Fruit fly (Drosophila melanogaster): Measurements from ENCODE around the gene Tdh.

Gene Tdh

dm6 chr3L:20444815-20445519, 21.8 kb upstream of the Tdh start (continued):
- peak; percentile 66; the same call in 1 of the 2 replicates for TF ChIP-seq dimm (GFP tag; IDR thresholded peaks at IDR 0.05)
- TF ChIP-seq GATAe (GFP tag; conservative IDR thresholded peaks at IDR 0.05), result peak; percentile 63; the same call in 1 of the 2 replicates
- no peak for TF ChIP-seq Hey (tag; optimal IDR thresholded peaks at IDR 0.05)
- no peak for TF ChIP-seq inv (GFP tag; IDR thresholded peaks at IDR 0.05; ENCODE audit: partially characterized antibody)
- TF ChIP-seq CG5953 (GFP tag; IDR thresholded peaks at IDR 0.05), result peak; percentile 85
- TF ChIP-seq dm (GFP tag; optimal IDR thresholded peaks at IDR 0.05), result no peak
- peak; percentile 44 for TF ChIP-seq mam (GFP tag; optimal IDR thresholded peaks at IDR 0.05)
- TF ChIP-seq Hand (GFP tag; optimal IDR thresholded peaks at IDR 0.05), result peak; percentile 44
- peak; percentile 85 for TF ChIP-seq CG17829 (tag; optimal IDR thresholded peaks at IDR 0.05)
- peak; percentile 28 for TF ChIP-seq CTCF (GFP tag; optimal IDR thresholded peaks at IDR 0.05)
- TF ChIP-seq CG11093 (GFP tag; IDR thresholded peaks at IDR 0.05), result peak; percentile 85
- no peak for TF ChIP-seq Dp (GFP tag; optimal IDR thresholded peaks at IDR 0.05)
- TF ChIP-seq crc (GFP tag; optimal IDR thresholded peaks at IDR 0.05), result no peak
- TF ChIP-seq CG17186 (GFP tag; optimal IDR thresholded peaks at IDR 0.05), result peak; percentile 32
- TF ChIP-seq usp (GFP tag; optimal IDR thresholded peaks at IDR 0.05), result no peak
- TF ChIP-seq CG8924 (tag; optimal IDR thresholded peaks at IDR 0.05), result peak; percentile 84
- TF ChIP-seq CG3163 (GFP tag; optimal IDR thresholded peaks at IDR 0.05), result no peak
- peak; percentile 84 for TF ChIP-seq al (GFP tag; IDR thresholded peaks at IDR 0.05)
- peak; percentile 68 for TF ChIP-seq CG1529 (GFP tag; optimal IDR thresholded peaks at IDR 0.05)
- TF ChIP-seq nerfin-1 (tag; optimal IDR thresholded peaks at IDR 0.05), result peak; percentile 68
- TF ChIP-seq B-H2 (GFP tag; optimal IDR thresholded peaks at IDR 0.05), result no peak
- peak; percentile 40 for TF ChIP-seq Camta (GFP tag; optimal IDR thresholded peaks at IDR 0.05)
- peak; percentile 36 to 43 for TF ChIP-seq chif (GFP tag; optimal IDR thresholded peaks at IDR 0.05)
- no peak for TF ChIP-seq fd102C (GFP tag; optimal IDR thresholded peaks at IDR 0.05)
- TF ChIP-seq CG5245 (GFP tag; optimal IDR thresholded peaks at IDR 0.05), result peak; percentile 80
- TF ChIP-seq p53 (GFP tag; optimal IDR thresholded peaks at IDR 0.05), result no peak
- TF ChIP-seq CG4360 (GFP tag; IDR thresholded peaks at IDR 0.05), result peak; percentile 52
- peak; percentile 87 for TF ChIP-seq Dbx (GFP tag; IDR thresholded peaks at IDR 0.05)
- TF ChIP-seq ftz-f1 (GFP tag; optimal IDR thresholded peaks at IDR 0.05), result peak; percentile 3
- peak; percentile 54 for TF ChIP-seq CG10462 (GFP tag; optimal IDR thresholded peaks at IDR 0.05)
- TF ChIP-seq jigr1 (GFP tag; IDR thresholded peaks at IDR 0.05), result peak; percentile 72; the same call in 1 of the 3 replicates
- TF ChIP-seq CG31388 (GFP tag; optimal IDR thresholded peaks at IDR 0.05), result peak; percentile 71
- no peak for TF ChIP-seq CHES-1-like (GFP tag; optimal IDR thresholded peaks at IDR 0.05)
- TF ChIP-seq CG4854 (GFP tag; optimal IDR thresholded peaks at IDR 0.05), result peak; percentile 41
- peak; percentile 94 for TF ChIP-seq sens (GFP tag)
- TF ChIP-seq CkIIα-i1 (GFP tag; IDR thresholded peaks at IDR 0.05), result 0 out of 2 replicates have a peak, but pooled peaks have one; percentile 23
- TF ChIP-seq bcd (GFP tag; optimal IDR thresholded peaks at IDR 0.05), result peak; percentile 85
- TF ChIP-seq Tbp (GFP tag; optimal IDR thresholded peaks at IDR 0.05), result no peak
- TF ChIP-seq CG12155 (GFP tag; optimal IDR thresholded peaks at IDR 0.05), result peak; percentile 56
- TF ChIP-seq CG10366 (GFP tag; IDR thresholded peaks at IDR 0.05), result peak; percentile 90
- peak; percentile 86 for TF ChIP-seq Med (GFP tag)
- TF ChIP-seq nerfin-2 (GFP tag; IDR thresholded peaks at IDR 0.05; ENCODE audit: partially characterized antibody), result no peak
- TF ChIP-seq pita (GFP tag; optimal IDR thresholded peaks at IDR 0.05), result no peak
- TF ChIP-seq CG10654 (GFP tag; optimal IDR thresholded peaks at IDR 0.05), result peak; percentile 75
- TF ChIP-seq gsb-n (tag; optimal IDR thresholded peaks at IDR 0.05), result peak; percentile 74
- TF ChIP-seq Blimp-1 (GFP tag; optimal IDR thresholded peaks at IDR 0.05), result peak; percentile 85
- TF ChIP-seq Bdp1 (GFP tag; optimal IDR thresholded peaks at IDR 0.05), result peak; percentile 27
- no peak for TF ChIP-seq CG11398 (GFP tag; optimal IDR thresholded peaks at IDR 0.05)
- TF ChIP-seq MBD-R2 (GFP tag; IDR thresholded peaks at IDR 0.05), result peak; percentile 80
- TF ChIP-seq CG9215 (GFP tag; IDR thresholded peaks at IDR 0.05), result peak; percentile 76
- peak; percentile 69 for TF ChIP-seq CG9817 (tag; optimal IDR thresholded peaks at IDR 0.05)
